Fruit fly (Drosophila melanogaster): ENCODE measurements around the gene CG9312.

CG9312 gene

dm6 chr3R:13793979-13794665, 28.6 kb downstream of the CG9312 start (continued):
- no peak for TF ChIP-seq sens-2 (GFP tag; IDR thresholded peaks at IDR 0.05)
- no peak for TF ChIP-seq CG15073 (GFP tag; optimal IDR thresholded peaks at IDR 0.05)
- TF ChIP-seq CG30403 (GFP tag; optimal IDR thresholded peaks at IDR 0.05) = peak; percentile 67
- peak; percentile 37 for TF ChIP-seq CG17186 (GFP tag; optimal IDR thresholded peaks at IDR 0.05)
- no peak for TF ChIP-seq cad (GFP tag; optimal IDR thresholded peaks at IDR 0.05)
- no peak for TF ChIP-seq CG9797 (GFP tag; optimal IDR thresholded peaks at IDR 0.05)
- TF ChIP-seq Atf6 (GFP tag; IDR thresholded peaks at IDR 0.05) = no peak
- TF ChIP-seq CHES-1-like (GFP tag; optimal IDR thresholded peaks at IDR 0.05) = no peak
- TF ChIP-seq HLH54F (GFP tag; optimal IDR thresholded peaks at IDR 0.05) = no peak
- TF ChIP-seq Hand (GFP tag; optimal IDR thresholded peaks at IDR 0.05) = no peak
- TF ChIP-seq dysf (GFP tag; IDR thresholded peaks at IDR 0.05) = peak; percentile 62
- TF ChIP-seq CG8281 (tag; optimal IDR thresholded peaks at IDR 0.05) = peak; percentile 14
- TF ChIP-seq Hmx (GFP tag; optimal IDR thresholded peaks at IDR 0.05) = no peak
- 0 out of 2 replicates have a peak, but pooled peaks have one; percentile 27 for TF ChIP-seq E2f2 (GFP tag; IDR thresholded peaks at IDR 0.05)
- no peak for TF ChIP-seq seq (GFP tag; IDR thresholded peaks at IDR 0.05)
- no peak for TF ChIP-seq knrl (GFP tag; IDR thresholded peaks at IDR 0.05; ENCODE audit: partially characterized antibody)
- peak; percentile 72 for TF ChIP-seq lmd (GFP tag; IDR thresholded peaks at IDR 0.05)
- peak; percentile 37; the same call in 1 of the 2 replicates for TF ChIP-seq peb (GFP tag; IDR thresholded peaks at IDR 0.05)
- TF ChIP-seq CG13775 (GFP tag; optimal IDR thresholded peaks at IDR 0.05) = peak; percentile 42
- peak; percentile 28; the same call in 2 of the 3 replicates for TF ChIP-seq B-H1 (GFP tag; IDR thresholded peaks at IDR 0.05)
- peak; percentile 40 for TF ChIP-seq CG12942 (GFP tag; optimal IDR thresholded peaks at IDR 0.05)
- peak; percentile 6 for TF ChIP-seq NC2β (GFP tag; optimal IDR thresholded peaks at IDR 0.05)
- TF ChIP-seq eve (GFP tag; optimal IDR thresholded peaks at IDR 0.05) = no peak
- no peak for TF ChIP-seq CG12071 (GFP tag; optimal IDR thresholded peaks at IDR 0.05)
- no peak for TF ChIP-seq HLHmδ (GFP tag; optimal IDR thresholded peaks at IDR 0.05)
- no peak for TF ChIP-seq CG4404 (GFP tag; IDR thresholded peaks at IDR 0.05)
- peak; percentile 19 for TF ChIP-seq psq (GFP tag; optimal IDR thresholded peaks at IDR 0.05)
- 0 out of 2 replicates have a peak, but pooled peaks have one; percentile 34 for TF ChIP-seq CG4360 (GFP tag; IDR thresholded peaks at IDR 0.05)
- no peak for TF ChIP-seq CG15514 (GFP tag; optimal IDR thresholded peaks at IDR 0.05)
- TF ChIP-seq CG4328 (GFP tag; optimal IDR thresholded peaks at IDR 0.05) = peak; percentile 25
- TF ChIP-seq CG15269 (tag; optimal IDR thresholded peaks at IDR 0.05) = peak; percentile 62
- TF ChIP-seq Ets65A (GFP tag) = peak; percentile 17
- TF ChIP-seq Drgx (GFP tag; IDR thresholded peaks at IDR 0.05) = 0 out of 2 replicates have a peak, but pooled peaks have one; percentile 5
- no peak for TF ChIP-seq CG7987 (GFP tag; optimal IDR thresholded peaks at IDR 0.05)
- no peak for TF ChIP-seq CG2129 (GFP tag; IDR thresholded peaks at IDR 0.05; ENCODE audit: partially characterized antibody)
- peak; percentile 79 for TF ChIP-seq CG12391 (tag; optimal IDR thresholded peaks at IDR 0.05)
- TF ChIP-seq CG11723 (GFP tag; optimal IDR thresholded peaks at IDR 0.05) = peak; percentile 25
- TF ChIP-seq pnt (GFP tag; optimal IDR thresholded peaks at IDR 0.05) = peak; percentile 14
- TF ChIP-seq crc (GFP tag; optimal IDR thresholded peaks at IDR 0.05) = no peak
- TF ChIP-seq Rx (GFP tag; IDR thresholded peaks at IDR 0.05) = peak; percentile 33; the same call in 1 of the 2 replicates
- no peak for TF ChIP-seq CG15479 (GFP tag; optimal IDR thresholded peaks at IDR 0.05)
- TF ChIP-seq CG17802 (tag; optimal IDR thresholded peaks at IDR 0.05) = peak; percentile 38
- peak; percentile 31 for TF ChIP-seq CG3838 (GFP tag; optimal IDR thresholded peaks at IDR 0.05)
- TF ChIP-seq Bgb (GFP tag; IDR thresholded peaks at IDR 0.05; ENCODE audit: partially characterized antibody) = no peak
- TF ChIP-seq CG31441 (GFP tag; IDR thresholded peaks at IDR 0.05) = peak; percentile 57; the same call in 1 of the 2 replicates
- TF ChIP-seq CG31388 (GFP tag; optimal IDR thresholded peaks at IDR 0.05) = no peak
- TF ChIP-seq repo (GFP tag; optimal IDR thresholded peaks at IDR 0.05) = no peak
- TF ChIP-seq Gug (GFP tag; IDR thresholded peaks at IDR 0.05) = peak; percentile 42; the same call in 3 of the 4 replicates
- peak; percentile 43 for TF ChIP-seq CG18619 (GFP tag; optimal IDR thresholded peaks at IDR 0.05)
- TF ChIP-seq Sry-β (GFP tag; optimal IDR thresholded peaks at IDR 0.05) = no peak

Data from whole organism, embryonic.